Worm (Caenorhabditis elegans) whole organism, L1 larva: ENCODE results near the gene gbh-1.

Source experiments
- ceh-82 ChIP-seq, 3 experiments: fragments of 150-350 bp in 1 of 3; sonication (generic microtip) in 2 of 3; optimal IDR thresholded peaks; 2 replicates each; lab custom pipeline; 2014 to 2017; ENCODE audit warnings: missing biosample characterization in 3 of 3, missing genetic modification characterization in 3 of 3
- efl-1 ChIP-seq, 4 experiments: fragments of 150-350 bp; optimal IDR thresholded peaks in 3 of 4; peaks in 1 of 4; 1 replicate in 1 of 4; 2 replicates in 3 of 4; lab custom pipeline; 2014; ENCODE audit warnings: missing biosample characterization in 2 of 4, missing genetic modification characterization in 2 of 4, missing genetic modification reagents in 2 of 4
- hpl-2 ChIP-seq: fragments of 150-350 bp; optimal IDR thresholded peaks from 2 replicates; lab custom pipeline; 2014; ENCODE audit warnings: missing biosample characterization, missing genetic modification reagents, missing genetic modification characterization
- jun-1 ChIP-seq: fragments of 150-350 bp; optimal IDR thresholded peaks from 2 replicates; lab custom pipeline; 2014; ENCODE audit warnings: missing biosample characterization, missing genetic modification reagents, missing genetic modification characterization
- mep-1 ChIP-seq: fragments of 150-350 bp; optimal IDR thresholded peaks from 2 replicates; lab custom pipeline; 2014; ENCODE audit warnings: missing biosample characterization, missing genetic modification characterization
- nhr-11 ChIP-seq: fragments of 150-350 bp; optimal IDR thresholded peaks from 2 replicates; lab custom pipeline; 2014; ENCODE audit warnings: missing biosample characterization, missing genetic modification characterization
- nhr-12 ChIP-seq: sonication (generic microtip); optimal IDR thresholded peaks from 2 replicates; lab custom pipeline; 2017; ENCODE audit warnings: missing biosample characterization, missing genetic modification characterization
- nhr-237 ChIP-seq: fragments of 150-350 bp; optimal IDR thresholded peaks from 2 replicates; lab custom pipeline; 2014; ENCODE audit warnings: missing biosample characterization, missing genetic modification characterization
- nhr-84 ChIP-seq: sonication (generic microtip); optimal IDR thresholded peaks from 2 replicates; lab custom pipeline; 2017; ENCODE audit warnings: missing biosample characterization, missing genetic modification characterization
- rnt-1 ChIP-seq: sonication (generic microtip); optimal IDR thresholded peaks from 2 replicates; lab custom pipeline; 2016; ENCODE audit warnings: mild to moderate bottlenecking, missing genetic modification characterization, moderate library complexity, missing compliant biosample characterization
- snu-23 ChIP-seq: sonication (generic microtip); optimal IDR thresholded peaks from 2 replicates; lab custom pipeline; 2016; ENCODE audit warnings: missing genetic modification characterization, missing compliant biosample characterization
- sox-4 ChIP-seq: sonication (generic microtip); optimal IDR thresholded peaks from 2 replicates; lab custom pipeline; 2016; ENCODE audit warnings: missing genetic modification characterization, missing compliant biosample characterization
- ztf-11 ChIP-seq, 2 experiments: sonication (generic microtip); optimal IDR thresholded peaks; 2 replicates each; lab custom pipeline; 2016 to 2017; ENCODE audit warnings: missing genetic modification characterization in 2 of 2, missing biosample characterization in 1 of 2, missing compliant biosample characterization in 1 of 2

- TF ChIP-seq nhr-237 (tag; lab: Kevin White, UChicago) (no peak), nhr-12 (tag; lab: Kevin White, UChicago) (no peak), efl-1 (optimal IDR thresholded peaks at IDR 0.05; lab: Kevin White, UChicago) (no peak), efl-1 (GFP tag; optimal IDR thresholded peaks at IDR 0.05 in 1 of 2; lab: Kevin White, UChicago) (no peak), snu-23 (GFP tag; lab: Kevin White, UChicago) (no peak), hpl-2 (GFP tag; lab: Kevin White, UChicago) (no peak), ztf-11 (tag; optimal IDR thresholded peaks at IDR 0.05; lab: Kevin White, UChicago) (no peak), ceh-82 (tag; optimal IDR thresholded peaks at IDR 0.05; lab: Kevin White, UChicago) (no peak), sox-4 (tag; lab: Kevin White, UChicago) (no peak), mep-1 (tag; lab: Kevin White, UChicago) (no peak), nhr-84 (tag; lab: Kevin White, UChicago) (no peak), jun-1 (tag; lab: Kevin White, UChicago) (no peak), nhr-11 (tag; lab: Kevin White, UChicago) (no peak), rnt-1 (tag; lab: Kevin White, UChicago) (no peak)
Observed at ce11 chrII:10707439-10708096, 14.0 kb upstream of the gbh-1 start.
